Worm (Caenorhabditis elegans) whole organism, L4 larva: ENCODE data around the gene ksr-1.

Experiments
- D1046.2 ChIP-seq: fragments of 200-800 bp; sonication (Bioruptor generic); IDR thresholded peaks from 2 replicates; pipeline ENCODE4 v1.3.6; 2022; ENCODE audit warnings: missing genetic modification characterization, missing compliant biosample characterization
- F10B5.3 ChIP-seq: sonication (generic microtip); optimal IDR thresholded peaks from 2 replicates; lab custom pipeline; 2016; ENCODE audit warnings: mild to moderate bottlenecking, missing genetic modification characterization, missing compliant biosample characterization
- R02D3.7 ChIP-seq: fragments of 150-350 bp; sonication (generic microtip); optimal IDR thresholded peaks from 3 replicates; lab custom pipeline; 2014; ENCODE audit warnings: missing biosample characterization, missing genetic modification characterization
- T26A8.4 ChIP-seq: fragments of 200-800 bp; sonication (Bioruptor generic); IDR thresholded peaks from 2 replicates; pipeline ENCODE4 v1.3.6; 2022; ENCODE audit warnings: missing genetic modification characterization, missing compliant biosample characterization
- ZK337.2 ChIP-seq: fragments of 200-800 bp; sonication (Bioruptor generic); IDR thresholded peaks from 2 replicates; pipeline ENCODE4 v1.3.6; 2022; ENCODE audit warnings: missing genetic modification reagents, missing genetic modification characterization, missing compliant biosample characterization
- arid-1 ChIP-seq: fragments of 200-800 bp; sonication (Bioruptor generic); conservative IDR thresholded peaks from 2 replicates; pipeline ENCODE4 v1.3.6; 2022; ENCODE audit warnings: missing genetic modification reagents, missing genetic modification characterization, missing compliant biosample characterization
- attf-4 ChIP-seq: sonication (generic microtip); optimal IDR thresholded peaks from 3 replicates; lab custom pipeline; 2017; ENCODE audit warnings: missing biosample characterization, missing genetic modification characterization
- ceh-20 ChIP-seq: fragments of 200-800 bp; sonication (Bioruptor generic); IDR thresholded peaks from 2 replicates; pipeline ENCODE4 v1.3.6; 2022; ENCODE audit warnings: missing genetic modification reagents, missing genetic modification characterization, missing compliant biosample characterization
- ceh-62 ChIP-seq: sonication (generic microtip); optimal IDR thresholded peaks from 2 replicates; lab custom pipeline; 2017; ENCODE audit warnings: missing biosample characterization, missing genetic modification characterization
- cey-2 ChIP-seq: sonication (generic microtip); optimal IDR thresholded peaks from 3 replicates; lab custom pipeline; 2017; ENCODE audit warnings: missing genetic modification characterization, mild to moderate bottlenecking, missing compliant biosample characterization, antibody characterized with exemption, borderline replicate concordance; ENCODE audit not compliant: insufficient read depth
- daf-12 ChIP-seq: fragments of 150-350 bp; optimal IDR thresholded peaks from 2 replicates; lab custom pipeline; 2014; ENCODE audit warnings: missing biosample characterization, missing genetic modification reagents, missing genetic modification characterization
- fkh-10 ChIP-seq: fragments of 150-350 bp; optimal IDR thresholded peaks from 2 replicates; lab custom pipeline; 2014; ENCODE audit warnings: missing biosample characterization, missing genetic modification reagents, missing genetic modification characterization
- gei-8 ChIP-seq: fragments of 200-800 bp; sonication (Bioruptor generic); optimal IDR thresholded peaks from 2 replicates; lab custom pipeline; 2018; ENCODE audit warnings: mild to moderate bottlenecking, missing genetic modification characterization, missing compliant biosample characterization
- hif-1 ChIP-seq, 2 experiments: sonication (generic microtip); optimal IDR thresholded peaks; 2 replicates each; lab custom pipeline; 2016 to 2017; ENCODE audit warnings: missing compliant biosample characterization in 2 of 2, missing genetic modification characterization in 2 of 2, missing genetic modification reagents in 2 of 2, missing genotype in 2 of 2, mild to moderate bottlenecking in 1 of 2
- hlh-11 ChIP-seq: fragments of 200-800 bp; sonication (Bioruptor generic); optimal IDR thresholded peaks from 2 replicates; lab custom pipeline; 2018; ENCODE audit warnings: mild to moderate bottlenecking, missing genetic modification characterization, missing compliant biosample characterization
- hlh-30 ChIP-seq: sonication (generic microtip); optimal IDR thresholded peaks from 2 replicates; lab custom pipeline; 2017; ENCODE audit warnings: antibody characterized with exemption, mild to moderate bottlenecking, missing genetic modification characterization, missing compliant biosample characterization; ENCODE audit not compliant: insufficient read depth
- lin-13 ChIP-seq: fragments of 150-350 bp; optimal IDR thresholded peaks from 2 replicates; lab custom pipeline; 2014; ENCODE audit warnings: missing biosample characterization, missing genetic modification reagents, missing genetic modification characterization
- lin-39 ChIP-seq: fragments of 150-350 bp; optimal IDR thresholded peaks from 2 replicates; lab custom pipeline; 2014; ENCODE audit warnings: missing biosample characterization, missing genetic modification reagents, missing genetic modification characterization
- lir-3 ChIP-seq: sonication (generic microtip); optimal IDR thresholded peaks from 2 replicates; lab custom pipeline; 2016; ENCODE audit warnings: mild to moderate bottlenecking, missing genetic modification characterization, missing compliant biosample characterization
- mdt-29 ChIP-seq: fragments of 200-800 bp; sonication (Bioruptor generic); IDR thresholded peaks from 2 replicates; pipeline ENCODE4 v1.3.6; 2022; ENCODE audit warnings: missing genetic modification reagents, missing genetic modification characterization, missing compliant biosample characterization
- mes-2 ChIP-seq: sonication (generic microtip); optimal IDR thresholded peaks from 2 replicates; lab custom pipeline; 2016; ENCODE audit warnings: missing genotype, mild to moderate bottlenecking, missing genetic modification characterization, missing compliant biosample characterization; ENCODE audit not compliant: poor library complexity, severe bottlenecking
- mxl-2 ChIP-seq: fragments of 200-800 bp; sonication (Bioruptor generic); conservative IDR thresholded peaks from 2 replicates; pipeline ENCODE4 v1.3.6; 2022; ENCODE audit warnings: missing genetic modification reagents, missing genetic modification characterization, missing compliant biosample characterization
- mxl-3 ChIP-seq: fragments of 200-800 bp; sonication (Bioruptor generic); optimal IDR thresholded peaks from 2 replicates; lab custom pipeline; 2018; ENCODE audit warnings: mild to moderate bottlenecking, missing genetic modification characterization, missing compliant biosample characterization
- nhr-10 ChIP-seq: fragments of 150-350 bp; optimal IDR thresholded peaks from 2 replicates; lab custom pipeline; 2014; ENCODE audit warnings: missing biosample characterization, missing genetic modification characterization
- nhr-111 ChIP-seq: fragments of 200-800 bp; sonication (Bioruptor generic); optimal IDR thresholded peaks from 2 replicates; lab custom pipeline; 2018; ENCODE audit warnings: mild to moderate bottlenecking, missing genetic modification characterization, missing compliant biosample characterization
- nhr-25 ChIP-seq: sonication (generic microtip); optimal IDR thresholded peaks from 2 replicates; lab custom pipeline; 2017; ENCODE audit warnings: missing genetic modification characterization, mild to moderate bottlenecking, missing compliant biosample characterization, antibody characterized with exemption, moderate library complexity, borderline replicate concordance; ENCODE audit not compliant: insufficient read depth
- nhr-48 ChIP-seq: sonication (generic microtip); optimal IDR thresholded peaks from 2 replicates; lab custom pipeline; 2016; ENCODE audit warnings: mild to moderate bottlenecking, missing genetic modification characterization, missing compliant biosample characterization
- pha-4 ChIP-seq, 2 experiments: fragments of 150-350 bp in 1 of 2; fragments of 200-800 bp in 1 of 2; sonication (Bioruptor generic) in 1 of 2; IDR thresholded peaks in 1 of 2; optimal IDR thresholded peaks in 1 of 2; 2 replicates each; pipeline versions ENCODE4 v1.3.6 to Lab custom; 2014 to 2022; ENCODE audit warnings: missing genetic modification characterization in 2 of 2, missing genetic modification reagents in 2 of 2, missing biosample characterization in 1 of 2, missing compliant biosample characterization in 1 of 2
- saeg-2 ChIP-seq: fragments of 200-800 bp; sonication (Bioruptor generic); IDR thresholded peaks from 2 replicates; pipeline ENCODE4 v1.3.6; 2022; ENCODE audit warnings: missing genetic modification reagents, missing genetic modification characterization, missing compliant biosample characterization
- skn-1 ChIP-seq: fragments of 150-350 bp; optimal IDR thresholded peaks from 2 replicates; lab custom pipeline; 2014; ENCODE audit warnings: missing biosample characterization, missing genetic modification characterization
- spr-3 ChIP-seq: fragments of 200-800 bp; sonication (Bioruptor generic); optimal IDR thresholded peaks from 2 replicates; lab custom pipeline; 2018; ENCODE audit warnings: mild to moderate bottlenecking, missing genetic modification characterization, missing compliant biosample characterization
- tag-97 ChIP-seq: fragments of 200-800 bp; sonication (Bioruptor generic); IDR thresholded peaks from 2 replicates; pipeline ENCODE4 v1.3.6; 2022; ENCODE audit warnings: missing genetic modification characterization, missing compliant biosample characterization
- unc-62 ChIP-seq, 3 experiments: fragments of 150-350 bp in 1 of 3; sonication (generic microtip); optimal IDR thresholded peaks in 2 of 3; peaks in 1 of 3; 1 replicate in 1 of 3; 2 replicates in 2 of 3; lab custom pipeline; 2014 to 2017; ENCODE audit warnings: missing biosample characterization in 3 of 3, missing genetic modification characterization in 3 of 3, missing genetic modification reagents in 3 of 3, missing genotype in 1 of 3
- vab-7 ChIP-seq: fragments of 200-800 bp; sonication (Bioruptor generic); IDR thresholded peaks from 2 replicates; pipeline ENCODE4 v1.3.6; 2022; ENCODE audit warnings: missing genetic modification reagents, missing genetic modification characterization, missing compliant biosample characterization
- zfp-3 ChIP-seq: fragments of 200-800 bp; sonication (Bioruptor generic); conservative IDR thresholded peaks from 2 replicates; pipeline ENCODE4 v1.3.6; 2022; ENCODE audit warnings: missing genetic modification reagents, missing genetic modification characterization, missing compliant biosample characterization
- ztf-11 ChIP-seq: fragments of 150-350 bp; optimal IDR thresholded peaks from 2 replicates; lab custom pipeline; 2014; ENCODE audit warnings: missing biosample characterization, missing genetic modification characterization
- ztf-7 ChIP-seq: fragments of 150-350 bp; optimal IDR thresholded peaks from 2 replicates; lab custom pipeline; 2014; ENCODE audit warnings: missing biosample characterization, missing genetic modification characterization

The ksr-1 gene

DNA sequence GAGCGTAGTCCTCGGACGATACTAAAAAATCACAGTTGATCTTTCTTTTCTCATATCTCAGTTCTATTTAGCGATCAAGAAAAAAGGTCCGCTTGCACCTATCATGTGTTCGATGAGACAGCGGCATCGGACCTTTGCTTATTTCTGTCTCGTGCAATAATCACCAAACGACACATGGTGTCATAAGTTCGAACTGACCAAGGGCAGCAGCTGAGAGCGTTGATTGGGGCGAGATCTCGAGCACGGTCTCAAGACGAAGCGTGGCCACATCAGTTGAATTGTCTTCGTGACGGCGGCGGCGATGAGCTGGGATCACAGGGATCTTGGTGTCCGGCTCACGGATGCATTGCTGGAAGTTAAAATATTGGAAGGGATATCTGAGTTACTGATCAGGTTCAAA is 12.2 kb upstream of the ksr-1 start:
- TF ChIP-seq hlh-30 (tag; lab: Kevin White, UChicago) (peak; percentile 55), ceh-20 (GFP tag; lab: Robert Waterston, UW) (0 out of 2 replicates have a peak, but pooled peaks have one; percentile 42), spr-3 (GFP tag; lab: Kevin White, UChicago) (no peak), ceh-62 (tag; lab: Kevin White, UChicago) (no peak), saeg-2 (GFP tag; lab: Robert Waterston, UW) (no peak), mes-2 (tag; lab: Kevin White, UChicago) (no peak), D1046.2 (GFP tag; lab: Robert Waterston, UW) (0 out of 2 replicates have a peak, but pooled peaks have one; percentile 55), arid-1 (GFP tag; lab: Robert Waterston, UW) (no peak), skn-1 (tag; lab: Kevin White, UChicago) (no peak), mdt-29 (GFP tag; lab: Robert Waterston, UW) (no peak), R02D3.7 (no peak), vab-7 (no peak), ztf-11 (no peak)

DNA sequence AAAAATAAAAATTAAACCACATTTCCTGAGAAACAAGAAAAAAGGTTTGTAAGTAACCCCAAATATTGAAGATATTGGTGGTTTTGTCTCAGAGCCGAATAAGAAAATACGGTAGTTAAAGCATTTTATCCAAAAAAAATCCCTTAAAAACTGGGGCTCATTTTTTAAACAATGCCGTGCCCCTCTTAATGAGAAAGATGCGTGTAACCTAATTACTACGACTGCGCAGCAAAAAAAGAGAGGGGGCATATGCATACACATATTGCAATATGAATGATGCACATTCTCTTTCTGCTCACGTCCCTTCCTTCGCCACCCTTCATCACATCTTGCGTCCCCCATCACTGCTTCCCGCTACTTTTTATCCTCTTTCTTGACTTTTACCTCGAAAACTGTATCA is 6.9 kb upstream of the ksr-1 start:
- TF ChIP-seq cey-2, result no peak
- no peak for TF ChIP-seq lin-39 (tag; lab: Kevin White, UChicago)
- no peak for TF ChIP-seq F10B5.3 (tag; lab: Kevin White, UChicago)
- no peak for TF ChIP-seq lir-3 (tag; lab: Kevin White, UChicago)
- no peak for TF ChIP-seq lin-13
- no peak for TF ChIP-seq attf-4
- TF ChIP-seq ZK337.2, result no peak
- TF ChIP-seq pha-4 (GFP tag; IDR thresholded peaks at IDR 0.05; lab: Robert Waterston, UW), result no peak
- TF ChIP-seq pha-4 (tag; optimal IDR thresholded peaks at IDR 0.05; lab: Kevin White, UChicago), result no peak
- no peak for TF ChIP-seq fkh-10 (GFP tag; lab: Kevin White, UChicago)
- no peak for TF ChIP-seq zfp-3
- no peak for TF ChIP-seq hlh-11

DNA sequence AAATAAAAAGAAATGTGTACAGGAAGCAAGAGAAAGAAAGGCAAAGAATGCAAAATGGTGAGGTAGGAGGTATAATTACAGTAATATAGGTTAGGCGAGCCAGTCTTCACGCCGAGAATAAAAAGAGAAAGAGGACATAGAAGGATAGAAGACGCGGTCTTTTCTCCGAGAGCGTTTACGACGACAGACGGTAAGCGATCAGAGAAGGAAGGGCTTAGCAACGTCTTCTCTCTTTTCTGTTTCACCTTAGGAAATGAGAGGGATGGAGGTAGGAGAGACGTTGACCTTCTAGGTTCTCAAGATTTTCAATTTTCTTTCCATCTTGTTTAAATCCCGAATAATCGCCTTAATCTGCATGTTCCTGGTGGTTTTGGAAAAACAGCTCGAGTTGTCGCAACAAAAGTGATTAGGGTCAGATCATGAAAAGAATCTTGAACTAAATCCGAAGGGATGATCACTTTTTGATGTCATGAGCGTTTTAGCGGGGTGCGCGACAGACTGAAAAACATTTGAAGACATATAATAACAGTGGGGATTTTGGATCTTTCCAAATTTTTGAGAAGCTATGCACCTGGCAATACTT is 3.9 kb upstream of the ksr-1 start, which contains the start of gene cutl-29:
TSS of gene cutl-29 (minus strand) at position 51 of the 583 bp plus-strand sequence.
- TF ChIP-seq nhr-111 (GFP tag; lab: Kevin White, UChicago), result no peak
- TF ChIP-seq R02D3.7, result no peak
- no peak for TF ChIP-seq hif-1 (tag; optimal IDR thresholded peaks at IDR 0.05; lab: Kevin White, UChicago)
- peak in 1 of 2 experiments; percentile 58 for TF ChIP-seq unc-62 (GFP tag; optimal IDR thresholded peaks at IDR 0.05 in 1 of 2; lab: Kevin White, UChicago)
- TF ChIP-seq unc-62 (tag; optimal IDR thresholded peaks at IDR 0.05; lab: Kevin White, UChicago), result no peak
- TF ChIP-seq, all 104 proteins: peak for 1

DNA sequence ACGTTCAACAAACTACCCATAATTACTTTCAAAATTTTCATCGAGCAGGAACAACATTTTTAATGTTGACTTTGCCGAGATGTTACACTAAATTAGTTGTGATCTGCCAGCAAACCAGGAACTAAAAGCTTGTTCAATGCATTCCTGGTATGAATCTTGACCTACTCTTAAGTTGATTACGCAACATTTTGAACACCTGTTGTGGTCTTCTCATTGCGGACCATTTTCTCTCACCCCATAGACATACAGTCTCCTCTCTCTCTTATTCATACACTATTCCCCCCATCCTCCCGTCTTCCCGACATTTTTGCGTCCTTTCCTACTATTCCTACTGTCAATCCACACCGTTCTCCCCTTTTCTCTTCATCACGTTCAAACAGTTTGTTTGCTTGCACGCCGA is 1.5 kb upstream of the ksr-1 start:
- TF ChIP-seq T26A8.4 (GFP tag; lab: Robert Waterston, UW) (no peak), fkh-10 (GFP tag; lab: Kevin White, UChicago) (no peak), mxl-2 (GFP tag; lab: Robert Waterston, UW) (no peak), daf-12 (tag; lab: Kevin White, UChicago) (no peak), tag-97 (GFP tag; lab: Robert Waterston, UW) (no peak), gei-8 (GFP tag; lab: Kevin White, UChicago) (no peak), ceh-62 (tag; lab: Kevin White, UChicago) (no peak), zfp-3 (no peak), nhr-10 (tag; lab: Kevin White, UChicago) (no peak), nhr-48 (tag; lab: Kevin White, UChicago) (no peak), ztf-7 (no peak), mxl-3 (GFP tag; lab: Kevin White, UChicago) (no peak), nhr-25 (tag; lab: Kevin White, UChicago) (no peak)
